Fruit fly (Drosophila melanogaster) whole organism, embryonic: ENCODE measurements around the gene mRpL3.
A peak's percentile ranks its signal among the peaks of the same experiment; 100 is the strongest.

ENCODE experiments used
- Antp ChIP-seq: fragments of 200-800 bp; sonication (Bioruptor generic); optimal IDR thresholded peaks from 3 replicates; lab custom pipeline; 2016; ENCODE audit warnings: missing biosample characterization, missing genetic modification characterization
- Asciz ChIP-seq: fragments of 200-800 bp; sonication (Bioruptor generic); optimal IDR thresholded peaks from 2 replicates; lab custom pipeline; 2017; ENCODE audit warnings: missing biosample characterization, mild to moderate bottlenecking, missing genetic modification characterization, missing genetic modification reagents
- Bdp1 ChIP-seq: fragments of 200-800 bp; sonication (Bioruptor generic); optimal IDR thresholded peaks from 3 replicates; lab custom pipeline; 2016; ENCODE audit warnings: missing biosample characterization, missing genetic modification characterization
- CG10654 ChIP-seq: fragments of 200-800 bp; sonication (Bioruptor generic); optimal IDR thresholded peaks from 2 replicates; lab custom pipeline; 2016; ENCODE audit warnings: missing biosample characterization, missing genetic modification characterization
- CG11093 ChIP-seq: fragments of 200-800 bp; sonication (Bioruptor generic); IDR thresholded peaks from 3 replicates; pipeline ENCODE4 v1.3.6; 2022; ENCODE audit warnings: missing biosample characterization, missing genetic modification characterization
- CG11398 ChIP-seq: fragments of 200-800 bp; sonication (Bioruptor generic); optimal IDR thresholded peaks from 2 replicates; lab custom pipeline; 2016; ENCODE audit warnings: missing biosample characterization, missing genetic modification characterization
- CG13424 ChIP-seq: fragments of 200-800 bp; sonication (Bioruptor generic); optimal IDR thresholded peaks from 2 replicates; lab custom pipeline; 2019; ENCODE audit warnings: missing biosample characterization, mild to moderate bottlenecking, missing genetic modification characterization, moderate library complexity
- CG14965 ChIP-seq: fragments of 200-800 bp; sonication (Bioruptor generic); optimal IDR thresholded peaks from 2 replicates; lab custom pipeline; 2016; ENCODE audit warnings: missing biosample characterization, missing genetic modification characterization, borderline replicate concordance
- CG17912 ChIP-seq: fragments of 200-800 bp; sonication (Bioruptor generic); optimal IDR thresholded peaks from 2 replicates; lab custom pipeline; 2018; ENCODE audit warnings: missing biosample characterization, mild to moderate bottlenecking, missing genetic modification characterization
- CG32532 ChIP-seq: fragments of 200-800 bp; sonication (Bioruptor generic); IDR thresholded peaks from 2 replicates; pipeline ENCODE4 v1.3.6; 2022; ENCODE audit warnings: missing biosample characterization, missing genetic modification characterization
- CG4360 ChIP-seq: fragments of 200-800 bp; sonication (Bioruptor generic); IDR thresholded peaks from 2 replicates; pipeline ENCODE4 v1.3.6; 2022; ENCODE audit warnings: missing biosample characterization, missing genetic modification characterization
- CG6254 ChIP-seq: fragments of 200-800 bp; sonication (Bioruptor generic); optimal IDR thresholded peaks from 3 replicates; lab custom pipeline; 2017; ENCODE audit warnings: mild to moderate bottlenecking, missing biosample characterization, missing genetic modification reagents, missing genetic modification characterization
- CG6654 ChIP-seq: fragments of 200-800 bp; sonication (Bioruptor generic); optimal IDR thresholded peaks from 2 replicates; lab custom pipeline; 2017; ENCODE audit warnings: missing biosample characterization, mild to moderate bottlenecking, missing genetic modification characterization
- CG7963 ChIP-seq: fragments of 200-800 bp; sonication (Bioruptor generic); IDR thresholded peaks from 3 replicates; pipeline ENCODE4 v1.3.6; 2022; ENCODE audit warnings: missing biosample characterization, missing genetic modification characterization; ENCODE audit not compliant: partially characterized antibody
- CG8281 ChIP-seq: fragments of 200-800 bp; sonication (Bioruptor generic); optimal IDR thresholded peaks from 2 replicates; lab custom pipeline; 2018; ENCODE audit warnings: missing biosample characterization, mild to moderate bottlenecking, missing genetic modification characterization, moderate library complexity
- CHES-1-like ChIP-seq: fragments of 200-800 bp; sonication (Bioruptor generic); optimal IDR thresholded peaks from 2 replicates; lab custom pipeline; 2016; ENCODE audit warnings: missing biosample characterization, missing genetic modification characterization
- CTCF ChIP-seq: fragments of 200-800 bp; sonication (Bioruptor generic); optimal IDR thresholded peaks from 2 replicates; lab custom pipeline; 2017; ENCODE audit warnings: missing biosample characterization, mild to moderate bottlenecking, missing genetic modification characterization, moderate library complexity
- CkIIα-i1 ChIP-seq: fragments of 200-800 bp; sonication (Bioruptor generic); IDR thresholded peaks from 2 replicates; pipeline ENCODE4 v1.3.6; 2022; ENCODE audit warnings: missing biosample characterization, missing genetic modification characterization
- D ChIP-seq, 2 experiments: fragments of 200-800 bp in 1 of 2; fragments of >200 bp in 1 of 2; sonication (Bioruptor generic) in 1 of 2; optimal IDR thresholded peaks; 2 replicates in 1 of 2; 3 replicates in 1 of 2; lab custom pipeline; 2017; ENCODE audit warnings: mild to moderate bottlenecking in 1 of 2, missing biosample characterization in 1 of 2, missing genetic modification characterization in 1 of 2, missing genetic modification reagents in 1 of 2
- E2f1 ChIP-seq: fragments of 200-800 bp; sonication (Bioruptor generic); IDR thresholded peaks from 2 replicates; pipeline ENCODE4 v1.3.6; 2022; ENCODE audit warnings: missing biosample characterization, missing genetic modification characterization
- HHEX ChIP-seq: fragments of 200-800 bp; sonication (Bioruptor generic); optimal IDR thresholded peaks from 3 replicates; lab custom pipeline; 2017; ENCODE audit warnings: missing biosample characterization, mild to moderate bottlenecking, missing genetic modification characterization, missing genetic modification reagents
- Hmr ChIP-seq: fragments of 200-800 bp; sonication (Bioruptor generic); optimal IDR thresholded peaks from 3 replicates; lab custom pipeline; 2017; ENCODE audit warnings: mild to moderate bottlenecking, missing biosample characterization, missing genetic modification reagents, missing genetic modification characterization
- Hr3 ChIP-seq: fragments of 200-800 bp; sonication (Bioruptor generic); optimal IDR thresholded peaks from 3 replicates; lab custom pipeline; 2016; ENCODE audit warnings: missing biosample characterization, missing genetic modification characterization
- Lhr ChIP-seq: fragments of 200-800 bp; sonication (Bioruptor generic); optimal IDR thresholded peaks from 3 replicates; lab custom pipeline; 2017; ENCODE audit warnings: mild to moderate bottlenecking, missing biosample characterization, missing genetic modification reagents, missing genetic modification characterization
- MBD-R2 ChIP-seq: fragments of 200-800 bp; sonication (Bioruptor generic); IDR thresholded peaks from 2 replicates; pipeline ENCODE4 v1.3.6; 2022; ENCODE audit warnings: missing biosample characterization, missing genetic modification characterization
- MESR4 ChIP-seq: fragments of 200-800 bp; sonication (Bioruptor generic); optimal IDR thresholded peaks from 2 replicates; lab custom pipeline; 2018; ENCODE audit warnings: missing biosample characterization, mild to moderate bottlenecking, missing genetic modification characterization, moderate library complexity
- MTF-1 ChIP-seq: fragments of 200-800 bp; sonication (Bioruptor generic); optimal IDR thresholded peaks from 2 replicates; lab custom pipeline; 2018; ENCODE audit warnings: missing biosample characterization, mild to moderate bottlenecking, missing genetic modification characterization, borderline replicate concordance
- Ptx1 ChIP-seq: fragments of 200-800 bp; sonication (Bioruptor generic); IDR thresholded peaks from 2 replicates; pipeline ENCODE4 v1.3.6; 2022; ENCODE audit warnings: missing biosample characterization, missing genetic modification characterization
- Xbp1 ChIP-seq: fragments of 200-800 bp; sonication (Bioruptor generic); optimal IDR thresholded peaks from 3 replicates; lab custom pipeline; 2016; ENCODE audit warnings: missing biosample characterization, mild to moderate bottlenecking, missing genetic modification characterization
- ab ChIP-seq: fragments of 200-800 bp; sonication (Bioruptor generic); optimal IDR thresholded peaks from 2 replicates; lab custom pipeline; 2016; ENCODE audit warnings: missing biosample characterization, missing genetic modification characterization
- ara ChIP-seq: fragments of 200-800 bp; sonication (Bioruptor generic); IDR thresholded peaks from 2 replicates; pipeline ENCODE4 v1.3.6; 2022; ENCODE audit warnings: missing biosample characterization, missing genetic modification characterization
- croc ChIP-seq: fragments of 200-800 bp; sonication (Bioruptor generic); conservative IDR thresholded peaks from 3 replicates; pipeline ENCODE4 v1.3.6; 2022; ENCODE audit warnings: missing biosample characterization, missing genetic modification characterization
- dan ChIP-seq: fragments of 200-800 bp; sonication (Bioruptor generic); IDR thresholded peaks from 2 replicates; pipeline ENCODE4 v1.3.6; 2022; ENCODE audit warnings: missing biosample characterization, missing genetic modification characterization
- dysf ChIP-seq: fragments of 200-800 bp; sonication (Bioruptor generic); IDR thresholded peaks from 3 replicates; pipeline ENCODE4 v1.3.6; 2022; ENCODE audit warnings: missing biosample characterization, missing genetic modification characterization
- fd102C ChIP-seq: fragments of 200-800 bp; sonication (Bioruptor generic); optimal IDR thresholded peaks from 2 replicates; lab custom pipeline; 2018; ENCODE audit warnings: missing biosample characterization, mild to moderate bottlenecking, missing genetic modification characterization, moderate library complexity
- hkb ChIP-seq, 2 experiments: fragments of 200-800 bp in 1 of 2; fragments of >200 bp in 1 of 2; sonication (Bioruptor generic) in 1 of 2; IDR thresholded peaks in 1 of 2; optimal IDR thresholded peaks in 1 of 2; 2 replicates each; pipeline versions ENCODE4 v1.3.6 to Lab custom; 2017 to 2022; ENCODE audit warnings: missing biosample characterization in 1 of 2, missing genetic modification characterization in 1 of 2
- klu ChIP-seq: fragments of 200-800 bp; sonication (Bioruptor generic); IDR thresholded peaks from 2 replicates; pipeline ENCODE4 v1.3.6; 2022; ENCODE audit warnings: missing biosample characterization, missing genetic modification characterization
- p53 ChIP-seq: fragments of 200-800 bp; sonication (Bioruptor generic); optimal IDR thresholded peaks from 2 replicates; lab custom pipeline; 2016; ENCODE audit warnings: missing biosample characterization, missing genetic modification characterization
- pita ChIP-seq: fragments of 200-800 bp; sonication (Bioruptor generic); optimal IDR thresholded peaks from 2 replicates; lab custom pipeline; 2017; ENCODE audit warnings: missing biosample characterization, mild to moderate bottlenecking, missing genetic modification characterization
- ro ChIP-seq: fragments of 200-800 bp; sonication (Bioruptor generic); IDR thresholded peaks from 2 replicates; pipeline ENCODE4 v1.3.6; 2022; ENCODE audit warnings: missing biosample characterization, missing genetic modification characterization
- sc ChIP-seq, 3 experiments: fragments of >200 bp in 2 of 3; fragments of 200-800 bp in 1 of 3; sonication (Bioruptor generic) in 1 of 3; optimal IDR thresholded peaks; 2 replicates in 2 of 3; 3 replicates in 1 of 3; lab custom pipeline; 2017; ENCODE audit warnings: mild to moderate bottlenecking in 1 of 3, missing biosample characterization in 1 of 3, missing genetic modification characterization in 1 of 3, missing genetic modification reagents in 1 of 3
- scrt ChIP-seq: fragments of 200-800 bp; sonication (Bioruptor generic); optimal IDR thresholded peaks from 2 replicates; lab custom pipeline; 2018; ENCODE audit warnings: missing biosample characterization, mild to moderate bottlenecking, missing genetic modification characterization, moderate library complexity
- shn ChIP-seq: fragments of 200-800 bp; sonication (Bioruptor generic); optimal IDR thresholded peaks from 3 replicates; lab custom pipeline; 2016; ENCODE audit warnings: missing biosample characterization, missing genetic modification characterization
- sisA ChIP-seq: fragments of 200-800 bp; sonication (Bioruptor generic); IDR thresholded peaks from 2 replicates; pipeline ENCODE4 v1.3.6; 2022; ENCODE audit warnings: missing biosample characterization, missing genetic modification characterization
- tap ChIP-seq: fragments of 200-800 bp; optimal IDR thresholded peaks from 3 replicates; lab custom pipeline; 2019; ENCODE audit warnings: missing biosample characterization, mild to moderate bottlenecking, missing genetic modification characterization, moderate library complexity
- tll ChIP-seq, 2 experiments: fragments of 200-800 bp in 1 of 2; fragments of >200 bp in 1 of 2; sonication (Bioruptor generic) in 1 of 2; optimal IDR thresholded peaks; 2 replicates each; lab custom pipeline; 2017 to 2019; ENCODE audit warnings: missing biosample characterization in 2 of 2, missing genetic modification characterization in 2 of 2, mild to moderate bottlenecking in 1 of 2, moderate library complexity in 1 of 2
- ttk ChIP-seq: fragments of 200-800 bp; sonication (Bioruptor generic); IDR thresholded peaks from 2 replicates; pipeline ENCODE4 v2.1.2; 2022; ENCODE audit warnings: missing biosample characterization, missing genetic modification characterization
- twi ChIP-seq: fragments of 200-800 bp; optimal IDR thresholded peaks from 2 replicates; lab custom pipeline; 2019; ENCODE audit warnings: missing biosample characterization, mild to moderate bottlenecking, missing genetic modification characterization, moderate library complexity

Gene mRpL3

dm6 chrX:15745905-15746681 is 15.0 kb upstream of the mRpL3 start, which contains the start of the genes CG8944 and CCT6 (continued):
- TF ChIP-seq D (optimal IDR thresholded peaks at IDR 0.05; lab: Kevin White, UChicago) (no peak), D (GFP tag; optimal IDR thresholded peaks at IDR 0.05; lab: Kevin White, UChicago) (no peak), CTCF (GFP tag; lab: Kevin White, UChicago) (no peak), CG10654 (no peak), sisA (no peak), hkb (optimal IDR thresholded peaks at IDR 0.05; lab: Kevin White, UChicago) (no peak), hkb (GFP tag; IDR thresholded peaks at IDR 0.05; lab: Robert Waterston, UW) (no peak), p53 (GFP tag; lab: Kevin White, UChicago) (no peak), CG17912 (GFP tag; lab: Kevin White, UChicago) (no peak), CG6654 (GFP tag; lab: Kevin White, UChicago) (no peak), tap (tag; lab: Kevin White, UChicago) (no peak), shn (GFP tag; lab: Kevin White, UChicago) (no peak), HHEX (GFP tag; lab: Kevin White, UChicago) (no peak), MBD-R2 (GFP tag; lab: Robert Waterston, UW) (peak; percentile 52), CkIIα-i1 (GFP tag; lab: Robert Waterston, UW) (no peak), Hr3 (GFP tag; lab: Kevin White, UChicago) (peak; percentile 28), CG8281 (tag; lab: Kevin White, UChicago) (no peak), pita (GFP tag; lab: Kevin White, UChicago) (no peak), Antp (GFP tag; lab: Kevin White, UChicago) (no peak), CG4360 (GFP tag; lab: Robert Waterston, UW) (no peak), dysf (GFP tag; lab: Robert Waterston, UW) (no peak), ab (GFP tag; lab: Kevin White, UChicago) (no peak), CG13424 (peak; percentile 29), dan (GFP tag; lab: Robert Waterston, UW) (no peak), CG11093 (no peak), CG11398 (GFP tag; lab: Kevin White, UChicago) (no peak), scrt (no peak), CG14965 (GFP tag; lab: Kevin White, UChicago) (no peak), CG7963 (GFP tag; lab: Robert Waterston, UW) (peak; percentile 17; the same call in 1 of the 3 replicates), Bdp1 (no peak), ro (no peak), Xbp1 (GFP tag; lab: Kevin White, UChicago) (peak; percentile 26), ttk (GFP tag; lab: Robert Waterston, UW) (no peak), sc (optimal IDR thresholded peaks at IDR 0.05; lab: Kevin White, UChicago) (no peak), sc (GFP tag; optimal IDR thresholded peaks at IDR 0.05; lab: Kevin White, UChicago) (no peak), tll (GFP tag; optimal IDR thresholded peaks at IDR 0.05; lab: Kevin White, UChicago) (no peak), twi (no peak), MESR4 (GFP tag; lab: Kevin White, UChicago) (peak; percentile 90), Asciz (GFP tag; lab: Kevin White, UChicago) (no peak), E2f1 (GFP tag; lab: Robert Waterston, UW) (no peak), ara (no peak), CG32532 (0 out of 2 replicates have a peak, but pooled peaks have one; percentile 38), fd102C (no peak), Hmr (no peak), Ptx1 (0 out of 2 replicates have a peak, but pooled peaks have one; percentile 18), klu (GFP tag; lab: Robert Waterston, UW) (no peak), CHES-1-like (GFP tag; lab: Kevin White, UChicago) (no peak), MTF-1 (GFP tag; lab: Kevin White, UChicago) (no peak), CG6254 (GFP tag; lab: Kevin White, UChicago) (no peak), Lhr (GFP tag; lab: Kevin White, UChicago) (no peak), croc (no peak)
